Fruit fly (Drosophila melanogaster) whole organism, adult: ENCODE data around the gene kirre.

Source experiments
- CG12768 ChIP-seq: fragments of 200-800 bp; sonication (Bioruptor generic); optimal IDR thresholded peaks from 2 replicates; lab custom pipeline; 2017; ENCODE audit warnings: missing biosample characterization, missing genetic modification characterization, mild to moderate bottlenecking, moderate library complexity, missing genetic modification reagents
- CG14711 ChIP-seq: fragments of 200-800 bp; sonication (Bioruptor generic); optimal IDR thresholded peaks from 2 replicates; lab custom pipeline; 2018; ENCODE audit warnings: missing biosample characterization, mild to moderate bottlenecking, missing genetic modification characterization, moderate library complexity
- CG5204 ChIP-seq: fragments of 200-800 bp; sonication (Bioruptor generic); optimal IDR thresholded peaks from 2 replicates; lab custom pipeline; 2016; ENCODE audit warnings: missing biosample characterization, missing genetic modification characterization
- CG7045 ChIP-seq: fragments of 200-800 bp; sonication (Bioruptor generic); optimal IDR thresholded peaks from 2 replicates; lab custom pipeline; 2017; ENCODE audit warnings: missing biosample characterization, mild to moderate bottlenecking, missing genetic modification characterization
- Crg-1 ChIP-seq: fragments of 200-800 bp; sonication (Bioruptor generic); optimal IDR thresholded peaks from 2 replicates; lab custom pipeline; 2016; ENCODE audit warnings: missing biosample characterization, missing genetic modification characterization
- Hr96 ChIP-seq: fragments of 200-800 bp; sonication (Bioruptor generic); optimal IDR thresholded peaks from 2 replicates; lab custom pipeline; 2016; ENCODE audit warnings: missing biosample characterization, missing genetic modification characterization
- cic ChIP-seq: fragments of 200-800 bp; sonication (Bioruptor generic); optimal IDR thresholded peaks from 2 replicates; lab custom pipeline; 2017; ENCODE audit warnings: missing biosample characterization, mild to moderate bottlenecking, missing genetic modification characterization, moderate library complexity
- cnc ChIP-seq, 2 experiments: fragments of >200 bp; optimal IDR thresholded peaks; 2 replicates each; lab custom pipeline; 2017
- kay ChIP-seq: fragments of 200-800 bp; sonication (Bioruptor generic); peaks from one replicate; lab custom pipeline; 2016; ENCODE audit warnings: missing biosample characterization, missing genetic modification characterization, borderline replicate concordance
- ovo ChIP-seq: fragments of 200-800 bp; sonication (Bioruptor generic); optimal IDR thresholded peaks from 2 replicates; lab custom pipeline; 2016; ENCODE audit warnings: missing biosample characterization, missing genetic modification characterization
- pad ChIP-seq: fragments of 200-800 bp; sonication (Bioruptor generic); optimal IDR thresholded peaks from 3 replicates; lab custom pipeline; 2017; ENCODE audit warnings: missing biosample characterization, missing genetic modification characterization, mild to moderate bottlenecking, moderate library complexity, missing genetic modification reagents
- tj ChIP-seq: fragments of 200-800 bp; sonication (Bioruptor generic); optimal IDR thresholded peaks from 3 replicates; lab custom pipeline; 2017; ENCODE audit warnings: missing biosample characterization, mild to moderate bottlenecking, missing genetic modification characterization, moderate library complexity

DNA sequence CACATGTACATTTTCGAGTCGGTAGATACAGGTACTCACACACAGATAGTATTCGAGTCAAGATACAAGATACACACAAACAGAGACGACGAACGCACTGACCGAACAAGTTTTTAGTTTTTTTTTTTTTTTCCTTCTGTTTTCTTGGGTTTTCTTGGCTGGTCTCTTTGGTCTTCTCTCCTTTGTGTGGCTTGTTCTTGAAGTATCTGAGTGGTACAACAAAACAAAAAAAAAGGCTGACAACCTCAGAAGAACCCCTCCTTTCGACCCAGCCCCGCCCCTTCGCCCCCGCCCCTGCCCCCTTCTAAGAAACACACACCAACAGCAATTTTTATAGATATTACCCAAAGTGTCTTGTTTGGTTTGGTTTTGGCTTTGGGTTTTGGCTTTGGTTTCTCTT is 399.8 kb downstream of the kirre start:
- TF ChIP-seq CG14711 (tag; lab: Kevin White, UChicago) (no peak), CG7045 (no peak), kay (GFP tag; lab: Kevin White, UChicago) (no peak), Hr96 (no peak), Crg-1 (GFP tag; lab: Kevin White, UChicago) (no peak), pad (no peak), ovo (GFP tag; lab: Kevin White, UChicago) (no peak), cnc (optimal IDR thresholded peaks at IDR 0.05; lab: Kevin White, UChicago) (no peak), CG5204 (GFP tag; lab: Kevin White, UChicago) (no peak), tj (GFP tag; lab: Kevin White, UChicago) (no peak), cic (GFP tag; lab: Kevin White, UChicago) (no peak), CG12768 (GFP tag; lab: Kevin White, UChicago) (no peak)
